Worm (Caenorhabditis elegans): ENCODE data around the gene F07A11.5.

F07A11.5 gene

DNA sequence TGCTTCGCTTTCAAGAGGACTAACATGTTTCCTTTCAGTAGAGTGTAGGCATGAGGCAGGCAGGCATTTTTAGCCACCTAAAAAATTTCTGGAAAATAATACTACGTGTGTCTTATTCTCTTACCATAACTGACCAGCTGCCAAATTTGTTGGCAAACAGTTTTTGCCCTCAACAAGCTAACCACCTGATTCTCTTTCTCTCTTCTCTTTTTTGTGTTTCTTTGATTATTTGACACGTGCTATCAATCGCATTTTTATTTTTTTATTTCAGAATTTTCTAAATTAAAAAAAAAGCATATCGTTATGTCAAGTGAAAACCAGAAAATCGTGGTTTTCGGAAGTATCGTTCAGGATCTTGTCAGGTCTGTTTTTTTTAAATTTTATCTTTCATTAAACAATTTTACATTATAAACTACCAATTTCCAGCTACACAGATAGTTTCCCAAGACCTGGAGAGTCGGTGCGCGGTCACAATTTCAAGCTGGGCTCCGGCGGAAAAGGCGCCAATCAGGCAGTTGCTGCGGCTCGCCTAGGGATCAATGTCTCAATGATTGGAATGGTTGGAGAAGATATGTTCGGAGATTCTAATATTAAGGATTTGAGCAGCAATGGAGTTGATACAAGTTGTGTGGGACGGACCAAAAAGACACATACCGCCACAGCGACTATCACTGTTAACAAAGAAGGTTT is at the start of gene F07A11.5:
Gene F07A11.5 (plus strand): TSS at position 267 of the 690 bp plus-strand sequence.
- no peak for TF ChIP-seq dao-5 (tag; optimal IDR thresholded peaks at IDR 0.05)
- no peak for TF ChIP-seq him-1 (tag; optimal IDR thresholded peaks at IDR 0.05)

DNA sequence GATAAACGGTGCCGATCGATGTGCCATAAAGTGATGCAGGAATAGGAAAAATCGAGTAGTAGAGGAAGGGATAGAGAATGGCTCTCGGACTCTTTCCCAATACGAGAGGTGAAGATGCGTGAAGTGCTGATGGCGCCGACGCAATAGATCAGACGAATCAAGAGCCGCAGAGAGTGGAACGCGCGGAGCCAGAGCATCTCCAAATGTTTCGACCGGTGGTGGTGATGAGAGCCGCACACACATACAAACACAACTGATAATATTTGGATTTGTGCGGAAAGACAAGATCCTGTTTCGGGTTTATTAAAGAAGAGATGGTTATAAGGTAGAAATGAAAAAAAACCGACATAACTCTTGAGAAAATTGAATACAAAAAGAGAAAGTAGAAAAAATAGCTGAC is 48.0 kb upstream of the F07A11.5 start, which contains the start of gene F54D5.15:
Gene F54D5.15 (minus strand): TSS at position 101 of the 400 bp plus-strand sequence.
- no peak for TF ChIP-seq him-1 (tag; optimal IDR thresholded peaks at IDR 0.05)
- TF ChIP-seq W03F9.2 (tag; optimal IDR thresholded peaks at IDR 0.05), result no peak
- TF ChIP-seq dao-5 (tag; optimal IDR thresholded peaks at IDR 0.05), result no peak

DNA sequence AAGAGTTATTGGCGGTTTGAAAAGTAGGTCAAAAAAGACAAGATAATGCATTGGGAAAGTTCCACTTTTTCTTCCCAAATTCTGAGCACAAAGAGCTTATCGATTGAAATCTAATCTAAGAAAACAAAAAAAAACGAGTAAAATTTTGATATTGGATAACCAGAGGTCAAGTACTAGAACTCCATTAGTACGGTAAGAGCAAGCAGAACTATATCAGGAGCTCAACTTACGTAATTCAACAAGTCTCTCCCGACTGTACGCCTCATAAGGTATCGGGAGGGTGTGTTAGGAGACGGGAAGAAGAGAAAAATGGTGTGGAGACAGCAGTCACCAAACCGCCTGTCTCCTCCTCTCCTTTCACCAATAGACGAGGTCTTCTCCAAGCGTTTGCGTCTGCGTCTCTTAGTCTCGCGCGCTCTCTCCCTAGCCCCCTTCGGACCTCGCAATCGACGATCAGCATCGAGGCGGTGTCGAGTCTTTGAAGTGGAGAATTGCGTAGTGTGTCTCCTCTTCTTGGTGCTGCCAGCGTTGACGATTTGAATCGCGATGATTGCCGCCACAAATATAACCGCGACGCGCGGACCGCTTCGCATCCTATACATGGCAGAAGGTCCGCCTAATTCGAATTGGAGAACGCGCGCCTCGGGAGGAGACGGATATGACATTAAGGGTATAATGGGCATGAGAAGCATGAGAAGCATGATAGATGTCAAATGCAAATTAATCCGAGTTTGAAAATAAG is 45.0 kb upstream of the F07A11.5 start, which contains the start of gene F54D5.5:
Gene F54D5.5 (minus strand): TSS at position 51 of the 742 bp plus-strand sequence.
- TF ChIP-seq him-1 (tag; optimal IDR thresholded peaks at IDR 0.05) (no peak), dao-5 (tag; optimal IDR thresholded peaks at IDR 0.05) (no peak), W03F9.2 (tag; optimal IDR thresholded peaks at IDR 0.05) (no peak)

DNA sequence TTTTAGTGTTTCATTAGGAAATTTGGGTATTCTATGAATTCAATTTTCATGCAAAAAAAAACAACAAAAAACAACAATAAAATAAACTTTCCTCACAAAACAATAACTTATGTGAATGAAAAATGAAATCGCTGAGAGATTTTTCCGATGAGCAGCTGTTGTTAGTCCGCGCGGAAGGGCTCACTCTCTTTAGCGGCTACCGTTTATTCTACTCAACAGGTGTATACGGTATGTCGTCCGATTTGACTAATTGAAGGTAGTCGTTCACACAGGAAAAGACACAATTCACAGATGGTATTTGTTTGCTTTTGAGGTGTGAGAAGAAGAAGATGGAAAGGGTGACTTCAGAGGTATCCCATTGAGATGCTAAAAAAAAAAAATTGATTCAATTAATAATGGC is 43.4 kb upstream of the F07A11.5 start:
- TF ChIP-seq dao-5 (tag; optimal IDR thresholded peaks at IDR 0.05) (no peak), him-1 (tag; optimal IDR thresholded peaks at IDR 0.05) (no peak), W03F9.2 (tag; optimal IDR thresholded peaks at IDR 0.05) (no peak)

DNA sequence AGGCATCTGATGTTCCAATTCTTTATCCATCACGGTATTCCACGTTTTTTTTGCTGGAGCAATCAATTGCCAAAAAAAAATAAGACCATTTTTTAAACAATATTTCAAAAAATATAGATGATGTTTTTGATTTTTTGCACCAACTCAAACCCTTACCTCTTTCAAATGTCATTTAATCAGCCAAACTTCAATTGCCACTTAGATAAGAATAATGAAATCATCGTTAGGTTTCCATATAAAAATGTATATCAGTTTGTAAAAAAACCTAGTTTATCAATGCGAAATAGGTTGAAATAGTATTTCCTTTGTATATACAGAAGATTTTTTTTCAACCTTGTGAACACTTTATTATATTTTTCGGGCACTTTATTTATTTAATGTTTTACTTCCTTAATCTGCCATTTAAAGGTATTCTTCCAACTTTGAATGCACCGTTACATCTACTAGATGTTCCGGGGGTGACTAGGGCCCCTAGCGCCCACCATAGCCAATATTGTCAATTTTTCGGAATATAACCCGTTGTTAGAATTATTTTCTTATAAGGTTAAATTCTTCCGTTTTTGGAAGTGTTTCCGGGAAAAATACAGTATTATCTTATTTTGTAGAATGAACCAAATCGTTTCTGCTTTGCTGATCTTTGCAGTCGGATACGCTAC is 42.8 kb upstream of the F07A11.5 start, which contains the start of the genes F54D5.23 and F54D5.4:
Gene F54D5.23 (minus strand): TSS at position 75 of the 656 bp plus-strand sequence.
Gene F54D5.4 (plus strand): TSS at position 606 of the 656 bp plus-strand sequence.
- TF ChIP-seq W03F9.2 (tag; optimal IDR thresholded peaks at IDR 0.05) (no peak), him-1 (tag; optimal IDR thresholded peaks at IDR 0.05) (no peak), dao-5 (tag; optimal IDR thresholded peaks at IDR 0.05) (no peak)

DNA sequence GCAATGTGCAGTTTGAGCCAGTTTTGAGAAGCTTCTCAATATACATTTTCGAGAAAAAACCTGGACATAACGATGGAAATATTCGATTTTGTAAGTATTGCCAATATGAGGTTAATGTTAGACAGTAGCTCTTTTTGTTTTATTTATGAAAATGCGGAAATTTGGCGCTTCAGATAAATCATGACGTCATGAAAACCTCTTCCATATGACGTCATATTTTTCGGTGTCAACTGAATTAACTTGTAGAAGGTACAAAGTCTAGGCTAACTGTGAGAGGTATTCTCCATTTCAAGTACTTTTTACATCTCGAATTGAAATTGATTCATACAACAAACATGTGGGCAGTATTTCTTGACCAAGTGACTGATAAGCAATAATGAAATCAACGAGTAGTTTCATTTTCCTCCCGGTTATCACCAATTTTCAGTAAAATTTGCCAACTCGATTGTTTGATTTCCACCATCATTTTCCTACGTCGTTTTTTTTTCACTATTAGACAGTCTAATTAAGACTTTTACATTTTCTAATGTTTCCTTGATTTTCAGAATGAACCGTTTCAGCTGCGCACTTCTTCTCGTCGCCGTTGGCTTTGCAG is 40.7 kb upstream of the F07A11.5 start, which contains the start of gene F54D5.3:
Gene F54D5.3 (plus strand): TSS at position 546 of the 595 bp plus-strand sequence.
- TF ChIP-seq him-1 (tag; optimal IDR thresholded peaks at IDR 0.05) (no peak), dao-5 (tag; optimal IDR thresholded peaks at IDR 0.05) (no peak), W03F9.2 (tag; optimal IDR thresholded peaks at IDR 0.05) (no peak)

DNA sequence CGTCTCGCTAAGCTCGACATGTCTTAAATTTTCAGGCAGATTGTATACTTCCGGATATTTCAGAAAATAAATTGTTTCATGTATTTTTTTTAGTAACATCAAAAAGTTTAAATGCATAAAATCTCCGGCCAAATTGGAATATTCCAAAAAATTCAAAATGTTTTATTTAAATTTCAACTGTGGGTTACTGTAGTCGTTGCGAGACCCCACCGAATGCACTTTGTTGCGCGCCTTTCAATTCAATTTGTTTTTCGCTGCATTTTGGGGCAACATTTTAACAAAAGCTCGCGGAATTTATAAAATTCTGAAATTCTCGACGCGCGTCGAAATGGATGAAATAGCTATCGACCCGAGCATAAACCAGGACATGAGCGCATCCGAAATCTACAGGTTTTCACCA is 39.2 kb upstream of the F07A11.5 start, which contains the start of gene F54D5.2:
Gene F54D5.2 (plus strand): TSS at position 237 of the 400 bp plus-strand sequence.
- TF ChIP-seq him-1 (tag; optimal IDR thresholded peaks at IDR 0.05), result no peak
- no peak for TF ChIP-seq W03F9.2 (tag; optimal IDR thresholded peaks at IDR 0.05)
- TF ChIP-seq dao-5 (tag; optimal IDR thresholded peaks at IDR 0.05), result no peak

DNA sequence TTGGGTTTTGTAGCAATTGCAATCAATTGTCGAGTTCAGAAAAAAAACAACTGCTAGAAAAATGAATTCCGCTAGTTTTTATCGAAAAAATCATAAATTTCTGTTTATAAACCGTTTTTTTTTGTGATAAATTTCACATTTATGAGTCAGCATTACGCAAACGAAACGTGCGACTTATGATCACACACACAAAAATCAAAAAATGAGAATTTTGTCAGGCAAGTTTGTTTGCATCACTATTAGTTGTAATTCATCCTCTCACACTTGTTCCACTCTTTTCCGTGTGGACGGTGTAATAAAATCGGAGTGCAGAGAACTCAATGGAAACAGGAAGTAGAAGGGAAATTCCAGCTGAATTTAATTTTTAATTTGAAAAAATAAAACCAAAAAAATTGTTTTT is 34.7 kb upstream of the F07A11.5 start, which contains the start of gene pcs-1:
Gene pcs-1 (minus strand): TSS at position 344 of the 400 bp plus-strand sequence.
- TF ChIP-seq dao-5 (tag; optimal IDR thresholded peaks at IDR 0.05) (no peak), him-1 (tag; optimal IDR thresholded peaks at IDR 0.05) (no peak), W03F9.2 (tag; optimal IDR thresholded peaks at IDR 0.05) (no peak)

DNA sequence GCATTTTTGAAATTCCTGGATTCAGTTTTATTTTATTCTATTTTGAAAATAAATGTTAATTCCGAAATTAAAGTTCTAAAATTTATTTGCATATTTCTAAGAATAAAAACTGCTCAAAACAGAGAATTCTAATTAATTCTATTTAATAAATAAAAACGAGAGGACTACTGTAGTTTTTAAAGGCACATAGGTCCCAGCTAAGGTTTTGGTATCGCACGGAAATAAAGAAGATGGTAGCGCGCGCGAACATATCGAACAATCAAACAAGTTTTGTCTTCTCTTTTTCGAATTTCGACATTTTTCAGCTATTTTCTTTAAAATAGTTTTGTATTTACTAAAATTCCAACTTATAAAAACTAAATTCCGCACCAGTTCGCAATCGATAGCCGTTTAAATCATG is 34.2 kb upstream of the F07A11.5 start:
- TF ChIP-seq dao-5 (tag; optimal IDR thresholded peaks at IDR 0.05), result no peak
- TF ChIP-seq him-1 (tag; optimal IDR thresholded peaks at IDR 0.05), result no peak
- no peak for TF ChIP-seq W03F9.2 (tag; optimal IDR thresholded peaks at IDR 0.05)

DNA sequence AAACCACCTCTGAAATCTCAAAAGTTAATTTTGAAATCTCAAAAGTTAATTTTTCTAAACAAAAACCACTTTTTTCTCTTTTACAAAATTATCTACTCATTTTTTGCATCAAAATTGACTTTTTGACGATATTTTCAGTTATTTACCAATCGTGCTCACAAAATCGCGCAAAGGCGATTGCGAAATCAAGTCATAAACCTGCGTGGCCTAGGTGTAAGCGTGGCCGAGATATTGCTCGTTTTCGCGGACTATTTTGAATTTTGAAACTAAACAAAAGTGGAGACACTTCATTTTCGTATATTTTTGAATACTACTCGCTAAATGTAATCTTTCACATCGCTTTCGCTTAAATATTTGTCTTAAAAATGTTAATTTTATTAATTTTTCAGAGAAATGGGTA is 33.8 kb upstream of the F07A11.5 start, which contains the start of gene smc-6:
Gene smc-6 (plus strand): TSS at position 390 of the 400 bp plus-strand sequence.
- TF ChIP-seq W03F9.2 (tag; optimal IDR thresholded peaks at IDR 0.05) (no peak), him-1 (tag; optimal IDR thresholded peaks at IDR 0.05) (no peak), dao-5 (tag; optimal IDR thresholded peaks at IDR 0.05) (no peak)

DNA sequence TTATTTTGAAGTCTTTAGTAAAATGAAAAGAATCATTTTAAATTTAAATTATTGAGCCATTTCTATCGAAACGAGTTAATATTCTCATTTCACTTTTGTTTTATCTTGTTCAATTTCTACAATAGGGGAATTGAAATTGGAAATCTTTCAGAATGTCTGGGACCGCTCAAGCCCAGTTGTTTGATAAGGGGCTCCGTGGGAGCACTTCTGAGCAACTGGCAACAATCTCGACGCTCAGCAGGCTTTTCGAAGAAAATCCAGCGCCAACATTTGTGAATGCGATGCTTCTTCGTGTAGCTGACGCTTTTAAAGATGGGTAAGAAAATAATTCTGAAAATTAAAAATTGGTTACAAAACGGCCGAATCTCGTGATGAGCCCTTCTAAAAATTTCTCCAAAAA is 29.4 kb upstream of the F07A11.5 start, which contains the start of gene ints-7:
Gene ints-7 (plus strand): TSS at position 152 of the 400 bp plus-strand sequence.
- no peak for TF ChIP-seq him-1 (tag; optimal IDR thresholded peaks at IDR 0.05)
- TF ChIP-seq dao-5 (tag; optimal IDR thresholded peaks at IDR 0.05), result no peak
- no peak for TF ChIP-seq W03F9.2 (tag; optimal IDR thresholded peaks at IDR 0.05)

DNA sequence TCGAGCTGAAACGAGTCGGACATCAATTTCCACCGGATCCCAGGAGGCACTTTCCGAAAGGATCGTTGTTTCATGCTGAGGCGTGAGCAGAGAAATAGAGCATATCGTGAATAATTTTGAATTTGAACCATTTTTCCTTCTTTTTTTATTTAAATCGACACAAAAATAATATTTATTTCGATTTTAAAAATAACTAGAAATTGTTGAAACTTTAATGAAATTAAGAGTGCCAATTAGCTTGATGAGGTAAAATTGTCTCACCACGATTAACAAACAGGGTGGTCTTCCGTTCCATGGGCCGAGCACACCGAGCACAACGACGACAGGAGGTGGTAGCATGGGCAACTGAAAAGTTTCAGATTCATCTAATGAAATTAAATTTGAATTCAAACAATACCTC is 23.8 kb upstream of the F07A11.5 start:
- TF ChIP-seq him-1 (tag; optimal IDR thresholded peaks at IDR 0.05), result no peak
- no peak for TF ChIP-seq W03F9.2 (tag; optimal IDR thresholded peaks at IDR 0.05)
- no peak for TF ChIP-seq dao-5 (tag; optimal IDR thresholded peaks at IDR 0.05)

DNA sequence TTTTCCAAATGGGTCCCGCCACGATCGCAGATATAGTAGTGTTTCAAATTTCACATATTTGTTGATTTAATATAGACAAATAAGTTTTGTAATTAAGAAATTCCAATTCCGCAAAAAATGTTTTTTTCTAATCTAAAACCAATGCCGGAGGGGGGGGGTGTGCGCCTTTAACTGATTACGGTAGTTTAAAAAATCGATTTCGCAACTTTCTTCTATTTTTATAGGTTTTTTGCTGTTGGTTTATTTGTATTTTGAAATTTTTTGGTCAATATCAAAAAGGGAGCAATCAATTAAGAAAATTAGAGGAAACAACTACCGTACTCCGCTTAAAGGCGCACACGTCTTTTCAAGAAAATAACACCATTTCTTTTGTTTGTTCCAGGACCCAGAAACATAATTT is 20.5 kb upstream of the F07A11.5 start:
- no peak for TF ChIP-seq dao-5 (tag; optimal IDR thresholded peaks at IDR 0.05)
